Worm (Caenorhabditis elegans): ENCODE measurements around the gene Y46G5A.8.

The Y46G5A.8 gene

DNA sequence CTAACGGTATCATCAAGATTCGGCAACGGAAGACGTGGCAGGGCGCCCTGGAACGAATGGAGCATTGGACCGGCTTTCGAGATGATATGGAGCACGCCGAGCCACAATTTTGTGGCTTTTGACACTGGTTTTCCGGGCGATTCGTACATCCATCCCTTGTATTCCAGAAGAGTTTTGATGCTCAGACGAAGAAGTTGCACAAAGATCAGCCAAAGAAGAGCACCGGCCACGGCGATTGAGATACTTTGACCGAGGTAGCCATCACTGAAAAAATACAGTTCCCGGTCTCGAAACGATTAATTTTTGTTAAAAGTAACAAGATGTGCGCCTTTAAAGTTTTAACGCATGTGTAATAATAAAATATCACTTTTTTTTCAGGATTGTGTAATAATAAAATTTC lies 39.0 kb downstream of the Y46G5A.8 start (continued):
- TF ChIP-seq dmd-9 (GFP tag; IDR thresholded peaks at IDR 0.05) (0 out of 2 replicates have a peak, but pooled peaks have one; percentile 23), nhr-111 (GFP tag; optimal IDR thresholded peaks at IDR 0.05) (no peak), lin-15B (tag; optimal IDR thresholded peaks at IDR 0.05) (no peak), saeg-2 (GFP tag; IDR thresholded peaks at IDR 0.05) (0 out of 2 replicates have a peak, but pooled peaks have one; percentile 31)

DNA sequence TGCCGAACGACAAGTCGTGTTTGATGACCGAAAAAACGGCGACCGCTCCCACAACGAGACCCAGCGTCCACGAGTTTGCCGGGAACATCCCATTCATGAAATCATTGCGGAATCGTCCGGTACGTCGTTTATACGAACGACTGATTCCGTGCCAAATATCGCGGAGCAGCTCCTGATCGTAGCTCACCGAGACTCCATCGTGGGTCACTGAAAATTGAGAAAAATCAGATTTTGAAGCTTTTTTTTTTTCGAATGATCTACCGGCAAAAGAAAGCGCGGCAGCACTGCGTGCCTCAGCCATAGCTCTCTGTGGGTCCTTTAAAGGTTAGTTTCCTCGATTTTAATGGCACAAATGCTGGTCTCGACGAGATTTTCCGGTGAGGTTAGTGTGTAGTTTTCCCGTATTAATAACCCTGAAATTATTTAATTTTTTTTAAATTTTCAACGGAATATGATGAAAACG lies 39.9 kb downstream of the Y46G5A.8 start, which contains the start of gene cpt-1:
Gene cpt-1 (minus strand): TSS at position 413 of the 463 bp plus-strand sequence.
- TF ChIP-seq ztf-11 (tag; optimal IDR thresholded peaks at IDR 0.05) (no peak), zfp-3 (GFP tag; conservative IDR thresholded peaks at IDR 0.05) (no peak), nhr-48 (tag; optimal IDR thresholded peaks at IDR 0.05) (no peak), T26A8.4 (GFP tag; IDR thresholded peaks at IDR 0.05) (peak; percentile 73), dmd-6 (GFP tag; IDR thresholded peaks at IDR 0.05) (no peak), lin-13 (GFP tag; optimal IDR thresholded peaks at IDR 0.05) (no peak), hlh-30 (tag; optimal IDR thresholded peaks at IDR 0.05; ENCODE audit: insufficient read depth) (no peak), aha-1 (tag) (peak; percentile 93), mxl-3 (GFP tag; optimal IDR thresholded peaks at IDR 0.05) (peak; percentile 3), dmd-8 (GFP tag; IDR thresholded peaks at IDR 0.05) (no peak), vab-7 (GFP tag; IDR thresholded peaks at IDR 0.05) (no peak), ZK546.5 (tag; optimal IDR thresholded peaks at IDR 0.05) (no peak), ceh-28 (tag; optimal IDR thresholded peaks at IDR 0.05) (no peak), unc-130 (GFP tag; optimal IDR thresholded peaks at IDR 0.05) (no peak), zip-2 (tag; optimal IDR thresholded peaks at IDR 0.05) (no peak), ztf-7 (tag; optimal IDR thresholded peaks at IDR 0.05) (no peak), hlh-11 (tag; optimal IDR thresholded peaks at IDR 0.05) (peak; percentile 1), lin-38 (GFP tag; IDR thresholded peaks at IDR 0.05) (no peak; the same call in 1 of the 2 replicates), nhr-42 (GFP tag; IDR thresholded peaks at IDR 0.05) (no peak), dmd-9 (GFP tag; IDR thresholded peaks at IDR 0.05) (no peak), ceh-82 (tag; optimal IDR thresholded peaks at IDR 0.05) (no peak), egl-43 (GFP tag; IDR thresholded peaks at IDR 0.05) (peak; percentile 58; the same call in 1 of the 2 replicates), ceh-44 (GFP tag; IDR thresholded peaks at IDR 0.05) (no peak), set-16 (GFP tag; IDR thresholded peaks at IDR 0.05) (peak; percentile 22; the same call in 1 of the 2 replicates), snpc-1.2 (GFP tag; IDR thresholded peaks at IDR 0.05) (no peak), ceh-32 (tag; optimal IDR thresholded peaks at IDR 0.05; ENCODE audit: poor library complexity) (no peak), rbr-2 (tag; optimal IDR thresholded peaks at IDR 0.05) (no peak), jun-1 (tag; optimal IDR thresholded peaks at IDR 0.05) (no peak), F37D6.2 (tag; optimal IDR thresholded peaks at IDR 0.05) (no peak), unc-62 (GFP tag; optimal IDR thresholded peaks at IDR 0.05 in 1 of 2) (no peak), unc-62 (tag; optimal IDR thresholded peaks at IDR 0.05) (no peak), lin-29 (GFP tag; IDR thresholded peaks at IDR 0.05) (no peak), fos-1 (tag; optimal IDR thresholded peaks at IDR 0.05) (no peak), lin-1 (GFP tag; IDR thresholded peaks at IDR 0.05) (no peak), R02D3.7 (tag; optimal IDR thresholded peaks at IDR 0.05) (no peak), lin-15B (tag; optimal IDR thresholded peaks at IDR 0.05) (no peak), spr-3 (GFP tag; optimal IDR thresholded peaks at IDR 0.05) (no peak), tra-1 (GFP tag; IDR thresholded peaks at IDR 0.05) (no peak), nhr-111 (GFP tag; optimal IDR thresholded peaks at IDR 0.05) (no peak), aly-2 (tag; optimal IDR thresholded peaks at IDR 0.05) (no peak), spr-1 (tag; optimal IDR thresholded peaks at IDR 0.05) (no peak), madf-9 (GFP tag; conservative IDR thresholded peaks at IDR 0.05) (no peak), zag-1 (tag; optimal IDR thresholded peaks at IDR 0.05) (no peak), nhr-77 (tag; optimal IDR thresholded peaks at IDR 0.05) (no peak)

Data from whole organism, L4 larva.